Worm (Caenorhabditis elegans) whole organism, L4/young adult: ENCODE data around the gene ugt-32.

ENCODE experiments used
- W03F9.2 ChIP-seq: fragments of 150-350 bp; optimal IDR thresholded peaks from 2 replicates; lab custom pipeline; 2014; ENCODE audit warnings: missing biosample characterization, missing genetic modification characterization
- him-1 ChIP-seq: sonication (generic microtip); optimal IDR thresholded peaks from 2 replicates; lab custom pipeline; 2016; ENCODE audit warnings: missing genotype, missing genetic modification reagents, missing genetic modification characterization, missing compliant biosample characterization

DNA sequence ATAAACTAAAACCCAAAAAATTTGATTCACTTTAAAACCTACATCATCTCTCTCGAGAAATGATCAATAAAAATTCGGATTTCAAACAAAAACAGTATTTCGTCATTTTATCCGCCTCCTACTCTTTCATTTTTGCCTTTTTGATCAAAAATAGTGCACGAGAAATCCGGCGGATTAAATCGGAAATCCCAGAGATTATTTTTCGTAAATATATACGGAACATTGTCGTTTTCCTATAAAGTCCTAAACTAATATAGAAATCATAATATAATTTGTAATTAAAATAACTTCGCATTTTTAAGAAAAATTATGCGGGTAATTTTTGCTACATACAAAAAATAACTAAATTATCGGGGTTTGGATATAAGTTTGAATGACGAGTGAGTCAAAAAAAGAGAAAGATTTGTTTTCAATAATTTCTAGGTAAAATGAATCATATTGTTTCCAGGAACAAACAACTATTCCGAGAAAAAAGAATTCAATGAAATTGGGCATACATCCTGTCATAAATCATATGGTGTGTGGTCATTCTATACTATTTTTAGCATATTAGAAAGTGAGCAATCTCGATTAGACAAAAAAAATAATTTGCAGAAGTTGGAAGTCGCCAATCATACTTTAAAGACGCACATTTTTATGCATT is 30.4 kb upstream of the ugt-32 start, which contains the start of gene nhr-158:
- TF ChIP-seq W03F9.2 (tag; lab: Kevin White, UChicago) (no peak), him-1 (no peak)
